Worm (Caenorhabditis elegans) whole organism, L3 larva: Measurements from ENCODE around the gene crn-2.

ENCODE experiments used
- R02D3.7 ChIP-seq: fragments of 150-350 bp; optimal IDR thresholded peaks from 2 replicates; lab custom pipeline; 2014; ENCODE audit warnings: missing biosample characterization, missing genetic modification characterization
- ZK546.5 ChIP-seq: sonication (generic microtip); optimal IDR thresholded peaks from 2 replicates; lab custom pipeline; 2017; ENCODE audit warnings: missing biosample characterization, missing genetic modification characterization
- aly-2 ChIP-seq: fragments of 150-350 bp; optimal IDR thresholded peaks from 2 replicates; lab custom pipeline; 2014; ENCODE audit warnings: missing biosample characterization, missing genetic modification characterization
- ama-1 ChIP-seq: fragments of 150-350 bp; optimal IDR thresholded peaks from 2 replicates; lab custom pipeline; 2018
- ceh-16 ChIP-seq: sonication (generic microtip); optimal IDR thresholded peaks from 2 replicates; lab custom pipeline; 2017; ENCODE audit warnings: missing biosample characterization, missing genetic modification characterization
- ceh-28 ChIP-seq: fragments of 150-350 bp; optimal IDR thresholded peaks from 2 replicates; lab custom pipeline; 2014; ENCODE audit warnings: missing biosample characterization, missing genetic modification reagents, missing genetic modification characterization
- ceh-82 ChIP-seq: fragments of 150-350 bp; optimal IDR thresholded peaks from 2 replicates; lab custom pipeline; 2014; ENCODE audit warnings: missing biosample characterization, missing genetic modification characterization
- ceh-9 ChIP-seq: sonication (generic microtip); optimal IDR thresholded peaks from 2 replicates; lab custom pipeline; 2018; ENCODE audit warnings: missing biosample characterization, missing genetic modification characterization
- daf-12 ChIP-seq: fragments of 150-350 bp; optimal IDR thresholded peaks from 2 replicates; lab custom pipeline; 2014; ENCODE audit warnings: missing biosample characterization, missing genetic modification reagents, missing genetic modification characterization
- egl-27 ChIP-seq: sonication (generic microtip); optimal IDR thresholded peaks from 4 replicates; lab custom pipeline; 2017; ENCODE audit warnings: missing biosample characterization, missing genetic modification reagents, missing genetic modification characterization
- egl-5 ChIP-seq: fragments of 150-350 bp; optimal IDR thresholded peaks from 2 replicates; lab custom pipeline; 2017; ENCODE audit warnings: missing biosample characterization, missing genetic modification reagents, missing genetic modification characterization, inconsistent platforms
- elt-1 ChIP-seq: fragments of 150-350 bp; optimal IDR thresholded peaks from 2 replicates; lab custom pipeline; 2014; ENCODE audit warnings: missing biosample characterization, missing genetic modification characterization
- elt-2 ChIP-seq: sonication (generic microtip); optimal IDR thresholded peaks from 2 replicates; lab custom pipeline; 2016; ENCODE audit warnings: missing genetic modification reagents, mild to moderate bottlenecking, missing genetic modification characterization, missing compliant biosample characterization
- elt-3 ChIP-seq, 3 experiments: fragments of 150-350 bp in 1 of 3; sonication (generic microtip) in 2 of 3; optimal IDR thresholded peaks; 2 replicates in 2 of 3; 4 replicates in 1 of 3; lab custom pipeline; 2014 to 2017; ENCODE audit warnings: missing biosample characterization in 3 of 3, missing genetic modification characterization in 3 of 3
- eor-1 ChIP-seq, 2 experiments: fragments of 150-350 bp; optimal IDR thresholded peaks; 2 replicates each; lab custom pipeline; 2014 to 2018; ENCODE audit warnings: missing biosample characterization in 2 of 2, missing genetic modification characterization in 2 of 2
- fkh-10 ChIP-seq: sonication (generic microtip); optimal IDR thresholded peaks from 2 replicates; lab custom pipeline; 2017; ENCODE audit warnings: missing biosample characterization, missing genetic modification reagents, missing genetic modification characterization
- fkh-2 ChIP-seq: fragments of 150-350 bp; optimal IDR thresholded peaks from 2 replicates; lab custom pipeline; 2014; ENCODE audit warnings: missing biosample characterization, missing genetic modification reagents, missing genetic modification characterization
- fos-1 ChIP-seq: fragments of 150-350 bp; optimal IDR thresholded peaks from 2 replicates; lab custom pipeline; 2014; ENCODE audit warnings: missing biosample characterization, missing genetic modification characterization
- hmg-11 ChIP-seq: sonication (generic microtip); optimal IDR thresholded peaks from 2 replicates; lab custom pipeline; 2016; ENCODE audit warnings: missing genetic modification characterization, missing compliant biosample characterization
- jun-1 ChIP-seq: fragments of 150-350 bp; optimal IDR thresholded peaks from 2 replicates; lab custom pipeline; 2014; ENCODE audit warnings: missing biosample characterization, missing genetic modification reagents, missing genetic modification characterization
- lin-15B ChIP-seq: fragments of 150-350 bp; optimal IDR thresholded peaks from 2 replicates; lab custom pipeline; 2014; ENCODE audit warnings: missing biosample characterization, missing genetic modification characterization
- lin-39 ChIP-seq: fragments of 150-350 bp; optimal IDR thresholded peaks from 2 replicates; lab custom pipeline; 2018; ENCODE audit warnings: missing biosample characterization, missing genetic modification reagents, missing genetic modification characterization
- lsy-12 ChIP-seq: sonication (generic microtip); optimal IDR thresholded peaks from 2 replicates; lab custom pipeline; 2016; ENCODE audit warnings: mild to moderate bottlenecking, missing genetic modification characterization, missing compliant biosample characterization
- mdl-1 ChIP-seq: fragments of 150-350 bp; optimal IDR thresholded peaks from 2 replicates; lab custom pipeline; 2014; ENCODE audit warnings: missing biosample characterization, missing genetic modification characterization
- mml-1 ChIP-seq: fragments of 150-350 bp; sonication (generic microtip); optimal IDR thresholded peaks from 3 replicates; lab custom pipeline; 2014; ENCODE audit warnings: missing biosample characterization, missing genetic modification characterization
- nhr-11 ChIP-seq: fragments of 150-350 bp; optimal IDR thresholded peaks from 2 replicates; lab custom pipeline; 2014; ENCODE audit warnings: missing biosample characterization, missing genetic modification characterization
- nhr-12 ChIP-seq: fragments of 150-350 bp; optimal IDR thresholded peaks from 2 replicates; lab custom pipeline; 2014; ENCODE audit warnings: missing biosample characterization, missing genetic modification characterization
- nhr-23 ChIP-seq: fragments of 150-350 bp; optimal IDR thresholded peaks from 2 replicates; lab custom pipeline; 2014; ENCODE audit warnings: missing biosample characterization, missing genetic modification reagents, missing genetic modification characterization
- nhr-237 ChIP-seq: fragments of 150-350 bp; optimal IDR thresholded peaks from 2 replicates; lab custom pipeline; 2014; ENCODE audit warnings: missing biosample characterization, missing genetic modification characterization
- nhr-25 ChIP-seq: sonication (generic microtip); optimal IDR thresholded peaks from 2 replicates; lab custom pipeline; 2017; ENCODE audit warnings: missing biosample characterization, missing genetic modification characterization
- nhr-28 ChIP-seq: fragments of 150-350 bp; optimal IDR thresholded peaks from 2 replicates; lab custom pipeline; 2014; ENCODE audit warnings: missing biosample characterization, missing genetic modification characterization
- nhr-43 ChIP-seq: sonication (generic microtip); optimal IDR thresholded peaks from 2 replicates; lab custom pipeline; 2016; ENCODE audit warnings: mild to moderate bottlenecking, missing genetic modification characterization, missing compliant biosample characterization; ENCODE audit not compliant: poor library complexity, severe bottlenecking
- nhr-67 ChIP-seq: fragments of 150-350 bp; optimal IDR thresholded peaks from 2 replicates; lab custom pipeline; 2014; ENCODE audit warnings: missing biosample characterization, missing genetic modification characterization
- nhr-76 ChIP-seq: fragments of 150-350 bp; sonication (generic microtip); optimal IDR thresholded peaks from 5 replicates; lab custom pipeline; 2014; ENCODE audit warnings: missing biosample characterization, missing genetic modification characterization
- nhr-77 ChIP-seq: fragments of 150-350 bp; optimal IDR thresholded peaks from 2 replicates; lab custom pipeline; 2014; ENCODE audit warnings: missing biosample characterization, missing genetic modification characterization
- pha-4 ChIP-seq: fragments of 150-350 bp; optimal IDR thresholded peaks from 2 replicates; lab custom pipeline; 2014; ENCODE audit warnings: missing biosample characterization, missing genetic modification reagents, missing genetic modification characterization
- pqm-1 ChIP-seq: fragments of 150-350 bp; optimal IDR thresholded peaks from 2 replicates; lab custom pipeline; 2017; ENCODE audit warnings: missing biosample characterization, missing genetic modification characterization, inconsistent platforms
- sea-2 ChIP-seq: fragments of 150-350 bp; sonication (generic microtip); optimal IDR thresholded peaks from 4 replicates; lab custom pipeline; 2014; ENCODE audit warnings: missing biosample characterization, missing genetic modification reagents, missing genetic modification characterization
- skn-1 ChIP-seq: fragments of 150-350 bp; optimal IDR thresholded peaks from 2 replicates; lab custom pipeline; 2014; ENCODE audit warnings: missing biosample characterization, missing genetic modification characterization
- snpc-4 ChIP-seq: fragments of 150-350 bp; optimal IDR thresholded peaks from 2 replicates; lab custom pipeline; 2014; ENCODE audit warnings: missing biosample characterization, missing genetic modification characterization
- tbx-2 ChIP-seq: sonication (generic microtip); optimal IDR thresholded peaks from 2 replicates; lab custom pipeline; 2016; ENCODE audit warnings: mild to moderate bottlenecking, missing genetic modification characterization, missing compliant biosample characterization
- unc-39 ChIP-seq: sonication (generic microtip); optimal IDR thresholded peaks from 4 replicates; lab custom pipeline; 2017; ENCODE audit warnings: missing biosample characterization, missing genetic modification characterization
- unc-62 ChIP-seq: fragments of 150-350 bp; sonication (generic microtip); optimal IDR thresholded peaks from 4 replicates; lab custom pipeline; 2014; ENCODE audit warnings: missing biosample characterization, missing genetic modification reagents, missing genetic modification characterization
- zag-1 ChIP-seq: fragments of 150-350 bp; optimal IDR thresholded peaks from 2 replicates; lab custom pipeline; 2014; ENCODE audit warnings: missing biosample characterization, missing genetic modification characterization
- ztf-11 ChIP-seq: fragments of 150-350 bp; optimal IDR thresholded peaks from 2 replicates; lab custom pipeline; 2014; ENCODE audit warnings: missing biosample characterization, missing genetic modification characterization

The crn-2 gene

ce11 chrV:5587042-5587441, 7.4 kb upstream of the crn-2 start:
- TF ChIP-seq nhr-25 (peak; percentile 41), mdl-1 (tag; lab: Kevin White, UChicago) (no peak), hmg-11 (tag; lab: Kevin White, UChicago) (peak; percentile 2), lin-15B (tag; lab: Kevin White, UChicago) (no peak), aly-2 (tag; lab: Kevin White, UChicago) (no peak), tbx-2 (tag; lab: Kevin White, UChicago) (no peak), ceh-16 (no peak), snpc-4 (tag; lab: Kevin White, UChicago) (peak; percentile 96)

- TF ChIP-seq ceh-28 (tag; lab: Kevin White, UChicago) (no peak), nhr-12 (tag; lab: Kevin White, UChicago) (no peak), egl-5 (no peak), nhr-25 (no peak), pha-4 (tag; lab: Kevin White, UChicago) (no peak), unc-39 (tag; lab: Kevin White, UChicago) (no peak), R02D3.7 (tag; lab: Kevin White, UChicago) (no peak), aly-2 (tag; lab: Kevin White, UChicago) (no peak), ztf-11 (tag; lab: Kevin White, UChicago) (no peak), fkh-10 (GFP tag; lab: Kevin White, UChicago) (no peak), eor-1 (tag; optimal IDR thresholded peaks at IDR 0.05; lab: Kevin White, UChicago) (no peak), tbx-2 (tag; lab: Kevin White, UChicago) (no peak)
These were observed 6.5 kb upstream of the crn-2 start for ce11 chrV:5587955-5588354.

ce11 chrV:5591887-5592286, 2.5 kb upstream of the crn-2 start:
- TF ChIP-seq snpc-4 (tag; lab: Kevin White, UChicago), result no peak
- no peak for TF ChIP-seq ceh-9 (tag; lab: Kevin White, UChicago)
- no peak for TF ChIP-seq ama-1 (lab: Kevin White, UChicago)
- peak; percentile 1 for TF ChIP-seq nhr-43
- no peak for TF ChIP-seq nhr-237
- no peak for TF ChIP-seq eor-1 (tag; optimal IDR thresholded peaks at IDR 0.05; lab: Kevin White, UChicago)
- no peak for TF ChIP-seq ceh-28 (tag; lab: Kevin White, UChicago)
- no peak for TF ChIP-seq lsy-12 (tag; lab: Kevin White, UChicago)
- TF ChIP-seq hmg-11 (tag; lab: Kevin White, UChicago), result no peak

- TF ChIP-seq ceh-9 (tag; lab: Kevin White, UChicago), result no peak
- TF ChIP-seq snpc-4 (tag; lab: Kevin White, UChicago), result peak; percentile 79
- no peak for TF ChIP-seq daf-12 (tag; lab: Kevin White, UChicago)
- peak; percentile 6 for TF ChIP-seq R02D3.7 (tag; lab: Kevin White, UChicago)
- no peak for TF ChIP-seq ztf-11 (tag; lab: Kevin White, UChicago)
- no peak for TF ChIP-seq zag-1 (tag; lab: Kevin White, UChicago)
- TF ChIP-seq jun-1 (tag; lab: Kevin White, UChicago), result no peak
- no peak for TF ChIP-seq elt-3 (tag; optimal IDR thresholded peaks at IDR 0.05; lab: Kevin White, UChicago)
- no peak for TF ChIP-seq fkh-2
- no peak for TF ChIP-seq unc-62 (GFP tag; lab: Kevin White, UChicago)
- no peak for TF ChIP-seq nhr-67 (tag; lab: Kevin White, UChicago)
- peak; percentile 13 for TF ChIP-seq pqm-1
- no peak for TF ChIP-seq nhr-11 (tag; lab: Kevin White, UChicago)
- peak; percentile 31 for TF ChIP-seq nhr-25
- TF ChIP-seq fos-1, result no peak
- peak; percentile 90 for TF ChIP-seq pha-4 (tag; lab: Kevin White, UChicago)
- TF ChIP-seq aly-2 (tag; lab: Kevin White, UChicago), result no peak
- TF ChIP-seq egl-5, result no peak
- TF ChIP-seq nhr-77 (tag; lab: Kevin White, UChicago), result no peak
- TF ChIP-seq eor-1 (tag; optimal IDR thresholded peaks at IDR 0.05; lab: Kevin White, UChicago), result peak in 1 of 2 experiments; percentile 28
- no peak for TF ChIP-seq elt-1 (tag; lab: Kevin White, UChicago)
- no peak for TF ChIP-seq lin-39
- TF ChIP-seq mml-1 (tag; lab: Kevin White, UChicago), result no peak
- TF ChIP-seq elt-2 (tag; lab: Kevin White, UChicago), result peak; percentile 37
- peak; percentile 54 for TF ChIP-seq nhr-43
- peak; percentile 87 for TF ChIP-seq nhr-23 (tag; lab: Kevin White, UChicago)
- TF ChIP-seq fkh-10 (GFP tag; lab: Kevin White, UChicago), result no peak
- TF ChIP-seq nhr-28 (tag; lab: Kevin White, UChicago), result no peak
- TF ChIP-seq lin-15B (tag; lab: Kevin White, UChicago), result peak; percentile 78
- peak; percentile 66 for TF ChIP-seq ceh-28 (tag; lab: Kevin White, UChicago)
- no peak for TF ChIP-seq ceh-82
- no peak for TF ChIP-seq tbx-2 (tag; lab: Kevin White, UChicago)
- TF ChIP-seq lsy-12 (tag; lab: Kevin White, UChicago), result no peak
- TF ChIP-seq nhr-76 (tag; lab: Kevin White, UChicago), result no peak
- no peak for TF ChIP-seq skn-1 (tag; lab: Kevin White, UChicago)
- TF ChIP-seq ZK546.5 (tag; lab: Kevin White, UChicago), result no peak
- TF ChIP-seq egl-27, result no peak
- peak; percentile 54 for TF ChIP-seq sea-2 (GFP tag; lab: Kevin White, UChicago)
- TF ChIP-seq ceh-16, result no peak
These were observed 2.1 kb upstream of the crn-2 start, which contains the start of gene vps-37 for ce11 chrV:5592323-5592722. Gene vps-37 (plus strand): TSS chrV:5592700.
